Worm (Caenorhabditis elegans) whole organism, L1 larva: ENCODE measurements around the gene cyy-1.

ENCODE experiments used
- C04F5.9 ChIP-seq: sonication (generic microtip); optimal IDR thresholded peaks from 2 replicates; lab custom pipeline; 2016; ENCODE audit warnings: missing genetic modification characterization, missing compliant biosample characterization
- ama-1 ChIP-seq: fragments of 150-350 bp; optimal IDR thresholded peaks from 2 replicates; lab custom pipeline; 2014
- dpl-1 ChIP-seq, 3 experiments: fragments of 150-350 bp in 2 of 3; sonication (generic microtip) in 1 of 3; optimal IDR thresholded peaks; 2 replicates each; lab custom pipeline; 2014 to 2017; ENCODE audit warnings: missing biosample characterization in 3 of 3, missing genetic modification characterization in 3 of 3, missing genetic modification reagents in 3 of 3
- fkh-10 ChIP-seq: sonication (generic microtip); optimal IDR thresholded peaks from 2 replicates; lab custom pipeline; 2017; ENCODE audit warnings: missing biosample characterization, missing genetic modification reagents, missing genetic modification characterization
- lin-13 ChIP-seq: fragments of 150-350 bp; optimal IDR thresholded peaks from 2 replicates; lab custom pipeline; 2014; ENCODE audit warnings: missing biosample characterization, missing genetic modification reagents, missing genetic modification characterization
- lin-39 ChIP-seq: fragments of 150-350 bp; optimal IDR thresholded peaks from 2 replicates; lab custom pipeline; 2014; ENCODE audit warnings: missing biosample characterization, missing genetic modification reagents, missing genetic modification characterization
- lir-3 ChIP-seq: sonication (generic microtip); optimal IDR thresholded peaks from 2 replicates; lab custom pipeline; 2016; ENCODE audit warnings: mild to moderate bottlenecking, missing genetic modification characterization, moderate library complexity, missing compliant biosample characterization; ENCODE audit not compliant: poor library complexity
- mep-1 ChIP-seq: fragments of 150-350 bp; optimal IDR thresholded peaks from 2 replicates; lab custom pipeline; 2014; ENCODE audit warnings: missing biosample characterization, missing genetic modification characterization
- nhr-76 ChIP-seq: sonication (generic microtip); optimal IDR thresholded peaks from 2 replicates; lab custom pipeline; 2017; ENCODE audit warnings: missing biosample characterization, missing genetic modification characterization
- nhr-90 ChIP-seq: sonication (generic microtip); optimal IDR thresholded peaks from 2 replicates; lab custom pipeline; 2016; ENCODE audit warnings: mild to moderate bottlenecking, missing genetic modification characterization, missing compliant biosample characterization; ENCODE audit not compliant: poor library complexity
- unc-130 ChIP-seq: fragments of 150-350 bp; optimal IDR thresholded peaks from 2 replicates; lab custom pipeline; 2017; ENCODE audit warnings: missing biosample characterization, missing genetic modification characterization, inconsistent platforms
- unc-62 ChIP-seq: fragments of 150-350 bp; optimal IDR thresholded peaks from 2 replicates; lab custom pipeline; 2014; ENCODE audit warnings: missing biosample characterization, missing genetic modification reagents, missing genetic modification characterization

DNA sequence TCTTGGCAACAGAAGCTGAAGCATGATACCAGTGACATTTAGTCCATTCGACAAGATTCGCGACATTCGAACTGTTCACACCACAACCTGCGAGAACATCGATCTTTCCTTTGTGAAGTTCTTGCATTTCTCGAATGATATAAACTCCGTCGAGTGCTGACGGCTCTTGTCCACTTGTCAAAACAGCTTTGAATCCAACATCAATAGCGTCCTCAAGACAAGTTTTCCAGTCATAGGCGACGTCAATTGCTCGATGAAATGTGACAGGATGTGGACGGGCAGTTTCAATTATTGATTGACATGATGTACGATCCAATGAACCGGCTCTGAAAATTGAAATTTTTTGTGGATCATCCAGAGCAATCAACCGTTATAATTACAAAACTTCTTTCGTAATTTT is 3.0 kb upstream of the cyy-1 start:
- TF ChIP-seq lir-3 (tag; lab: Kevin White, UChicago) (no peak), fkh-10 (GFP tag; lab: Kevin White, UChicago) (no peak), nhr-76 (no peak), unc-62 (GFP tag; lab: Kevin White, UChicago) (no peak), lin-13 (GFP tag; lab: Kevin White, UChicago) (no peak), lin-39 (no peak), nhr-90 (tag; lab: Kevin White, UChicago) (no peak), unc-130 (tag; lab: Kevin White, UChicago) (no peak), ama-1 (no peak), dpl-1 (GFP tag; optimal IDR thresholded peaks at IDR 0.05; lab: Kevin White, UChicago) (no peak), mep-1 (tag; lab: Kevin White, UChicago) (no peak), C04F5.9 (no peak)
